Fruit fly (Drosophila melanogaster): Measurements from ENCODE around the gene CG11313.

DNA sequence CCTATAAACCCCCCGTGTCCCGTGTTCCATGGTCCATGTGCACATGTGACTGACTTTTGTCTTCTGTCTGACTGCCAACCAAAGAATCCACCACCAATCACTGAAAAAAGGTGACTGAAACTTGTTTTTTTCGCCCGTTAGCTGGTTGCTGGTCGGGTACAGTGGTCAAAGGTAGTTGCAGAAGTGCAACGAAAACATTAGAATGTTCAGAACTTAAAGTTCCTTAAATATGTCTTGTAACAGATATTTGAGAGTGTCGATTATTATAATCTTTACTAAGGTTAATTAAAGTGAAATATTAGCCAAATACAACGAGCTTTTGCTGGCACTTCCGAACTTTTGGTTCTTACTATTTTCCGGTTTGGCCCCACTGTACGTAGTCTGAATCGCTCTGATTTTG lies 30.2 kb upstream of the CG11313 start:
- no peak for TF ChIP-seq CG7101 (tag; optimal IDR thresholded peaks at IDR 0.05)
- no peak for TF ChIP-seq cnc (optimal IDR thresholded peaks at IDR 0.05)
- no peak for TF ChIP-seq CG11617 (GFP tag; optimal IDR thresholded peaks at IDR 0.05)
- no peak for TF ChIP-seq ovo (GFP tag; optimal IDR thresholded peaks at IDR 0.05)
- no peak for TF ChIP-seq kay (GFP tag; ENCODE audit: borderline replicate concordance)
